Worm (Caenorhabditis elegans) whole organism, young adult: Measurements from ENCODE around the gene glb-20.

Source experiments
- C06A6.2 ChIP-seq: fragments of 200-800 bp; sonication (Bioruptor generic); conservative IDR thresholded peaks from 2 replicates; pipeline ENCODE4 v1.3.6; 2022; ENCODE audit warnings: missing genetic modification characterization, missing compliant biosample characterization
- F33H1.4 ChIP-seq: fragments of 200-800 bp; sonication (Bioruptor generic); IDR thresholded peaks from 2 replicates; pipeline ENCODE4 v1.3.6; 2022; ENCODE audit warnings: missing genetic modification reagents, missing genetic modification characterization, missing compliant biosample characterization
- F49E8.2 ChIP-seq: sonication (generic microtip); optimal IDR thresholded peaks from 3 replicates; lab custom pipeline; 2017; ENCODE audit warnings: missing genetic modification characterization, mild to moderate bottlenecking, missing compliant biosample characterization, antibody characterized with exemption, moderate library complexity; ENCODE audit not compliant: insufficient read depth
- atf-7 ChIP-seq: sonication (generic microtip); optimal IDR thresholded peaks from 2 replicates; lab custom pipeline; 2017; ENCODE audit warnings: mild to moderate bottlenecking, missing genetic modification characterization, missing compliant biosample characterization
- efl-1 ChIP-seq: fragments of 150-350 bp; optimal IDR thresholded peaks from 2 replicates; lab custom pipeline; 2014; ENCODE audit warnings: missing biosample characterization, missing genetic modification reagents, missing genetic modification characterization
- hlh-26 ChIP-seq: fragments of 200-800 bp; sonication (Bioruptor generic); conservative IDR thresholded peaks from 2 replicates; pipeline ENCODE4 v1.3.6; 2022; ENCODE audit warnings: missing genetic modification reagents, missing genetic modification characterization, missing compliant biosample characterization
- hrde-1 ChIP-seq: sonication (generic microtip); optimal IDR thresholded peaks from 2 replicates; lab custom pipeline; 2016; ENCODE audit warnings: missing genetic modification characterization, mild to moderate bottlenecking, missing compliant biosample characterization, moderate library complexity, missing genotype, missing genetic modification reagents, borderline replicate concordance
- nfya-1 ChIP-seq: sonication (generic microtip); optimal IDR thresholded peaks from 2 replicates; lab custom pipeline; 2017; ENCODE audit warnings: antibody characterized with exemption, missing compliant biosample characterization, missing genetic modification characterization, borderline replicate concordance; ENCODE audit not compliant: insufficient read depth
- somi-1 ChIP-seq: fragments of 200-800 bp; sonication (Bioruptor generic); optimal IDR thresholded peaks from 2 replicates; lab custom pipeline; 2018; ENCODE audit warnings: mild to moderate bottlenecking, missing genetic modification characterization, missing compliant biosample characterization
- unc-62 ChIP-seq: fragments of 150-350 bp; optimal IDR thresholded peaks from 2 replicates; lab custom pipeline; 2014; ENCODE audit warnings: missing biosample characterization, missing genetic modification reagents, missing genetic modification characterization
- zfh-2 ChIP-seq: fragments of 200-800 bp; sonication (Bioruptor generic); conservative IDR thresholded peaks from 2 replicates; pipeline ENCODE4 v1.3.6; 2022; ENCODE audit warnings: missing genetic modification reagents, missing genetic modification characterization, missing compliant biosample characterization
- ztf-25 ChIP-seq: fragments of 200-800 bp; sonication (Bioruptor generic); IDR thresholded peaks from 2 replicates; pipeline ENCODE4 v1.3.6; 2022; ENCODE audit warnings: missing genetic modification reagents, missing genetic modification characterization, missing compliant biosample characterization
- ztf-26 ChIP-seq: sonication (generic microtip); optimal IDR thresholded peaks from 2 replicates; lab custom pipeline; 2017; ENCODE audit warnings: missing genetic modification characterization, missing compliant biosample characterization

DNA sequence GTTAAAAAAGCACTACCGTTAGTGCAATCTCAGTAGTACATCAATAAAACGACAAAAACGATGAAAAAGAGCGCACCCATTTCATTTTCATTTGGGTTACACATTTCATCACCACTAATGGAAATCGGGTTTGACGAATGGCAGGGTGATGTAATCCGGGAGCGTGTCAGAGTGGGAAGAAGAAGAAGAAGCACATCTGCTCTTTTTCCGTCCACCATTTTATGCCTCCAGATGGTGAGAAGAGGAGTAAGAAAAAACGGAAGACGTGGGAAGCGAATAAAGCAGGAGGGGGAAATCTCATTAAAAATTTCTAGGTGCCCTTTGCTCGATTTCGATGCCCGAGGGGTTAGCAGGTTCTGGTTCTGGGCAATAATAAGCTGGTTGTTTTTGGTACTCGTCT is 49.9 kb downstream of the glb-20 start:
- no peak for TF ChIP-seq efl-1
- no peak for TF ChIP-seq hlh-26 (GFP tag; lab: Robert Waterston, UW)
- no peak for TF ChIP-seq ztf-25
- no peak for TF ChIP-seq hrde-1 (tag; lab: Kevin White, UChicago)
- no peak for TF ChIP-seq unc-62 (GFP tag; lab: Kevin White, UChicago)
- TF ChIP-seq F33H1.4 (GFP tag; lab: Robert Waterston, UW): no peak
- TF ChIP-seq zfh-2: no peak
- TF ChIP-seq C06A6.2 (GFP tag; lab: Robert Waterston, UW): no peak
- TF ChIP-seq F49E8.2: no peak
- no peak for TF ChIP-seq atf-7 (tag; lab: Kevin White, UChicago)
- no peak for TF ChIP-seq somi-1
- no peak for TF ChIP-seq ztf-26
- no peak for TF ChIP-seq nfya-1
